Worm (Caenorhabditis elegans) whole organism, midembryonic: Measurements from ENCODE around the gene vab-2.

Experiments used
- cog-1 ChIP-seq: sonication (generic microtip); optimal IDR thresholded peaks from 2 replicates; lab custom pipeline; 2016; ENCODE audit warnings: missing genetic modification characterization, missing compliant biosample characterization
- klf-2 ChIP-seq: fragments of 200-800 bp; sonication (Bioruptor generic); conservative IDR thresholded peaks from 2 replicates; pipeline ENCODE4 v1.3.6; 2022; ENCODE audit warnings: missing genetic modification reagents, missing genetic modification characterization, missing compliant biosample characterization
- med-1 ChIP-seq: sonication (generic microtip); optimal IDR thresholded peaks from 2 replicates; lab custom pipeline; 2017; ENCODE audit warnings: missing genetic modification characterization, mild to moderate bottlenecking, missing compliant biosample characterization, antibody characterized with exemption, missing genetic modification reagents; ENCODE audit not compliant: insufficient read depth
- ref-1 ChIP-seq: fragments of 200-800 bp; sonication (Bioruptor generic); conservative IDR thresholded peaks from 2 replicates; pipeline ENCODE4 v1.3.6; 2022; ENCODE audit warnings: missing genetic modification reagents, missing genetic modification characterization, missing compliant biosample characterization
- tab-1 ChIP-seq: fragments of 200-800 bp; sonication (Bioruptor generic); IDR thresholded peaks from 2 replicates; pipeline ENCODE4 v1.3.6; 2022; ENCODE audit warnings: missing genetic modification characterization, missing compliant biosample characterization
- ztf-23 ChIP-seq: fragments of 200-800 bp; sonication (Bioruptor generic); IDR thresholded peaks from 2 replicates; pipeline ENCODE4 v1.3.6; 2022; ENCODE audit warnings: missing genetic modification reagents, missing genetic modification characterization, missing compliant biosample characterization
- ztf-29 ChIP-seq: fragments of 200-800 bp; sonication (Bioruptor generic); IDR thresholded peaks from 2 replicates; pipeline ENCODE4 v1.3.6; 2022; ENCODE audit warnings: missing genetic modification reagents, missing genetic modification characterization, missing compliant biosample characterization

DNA sequence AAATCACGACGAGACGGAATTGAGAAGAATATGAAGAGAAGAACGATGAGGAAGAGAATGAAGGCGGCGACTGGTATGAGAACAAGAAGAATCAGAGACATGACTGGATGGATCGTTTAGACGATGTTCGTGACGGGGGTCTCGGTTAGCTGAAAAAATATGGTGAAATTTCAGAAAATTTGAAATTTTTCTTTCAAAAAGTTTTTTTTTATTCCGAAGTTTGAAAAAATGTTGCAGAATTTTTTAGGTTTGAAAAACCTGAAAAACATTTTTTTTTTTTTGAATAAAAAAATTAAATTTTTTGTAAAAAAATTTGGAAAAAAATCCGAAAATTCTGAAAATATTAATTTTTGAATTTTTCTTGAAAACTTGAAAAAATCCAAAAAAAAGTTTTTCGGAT lies 47.6 kb downstream of the vab-2 start, which contains the start of gene Y37E11AM.3:
- TF ChIP-seq tab-1 (GFP tag; lab: Robert Waterston, UW) (no peak), cog-1 (tag; lab: Kevin White, UChicago) (no peak), med-1 (GFP tag; lab: Kevin White, UChicago) (no peak), ztf-23 (no peak), klf-2 (GFP tag; lab: Robert Waterston, UW) (no peak), ztf-29 (GFP tag; lab: Robert Waterston, UW) (no peak), ref-1 (GFP tag; lab: Robert Waterston, UW) (no peak)
